Worm (Caenorhabditis elegans): ENCODE data around the gene nca-2.

DNA sequence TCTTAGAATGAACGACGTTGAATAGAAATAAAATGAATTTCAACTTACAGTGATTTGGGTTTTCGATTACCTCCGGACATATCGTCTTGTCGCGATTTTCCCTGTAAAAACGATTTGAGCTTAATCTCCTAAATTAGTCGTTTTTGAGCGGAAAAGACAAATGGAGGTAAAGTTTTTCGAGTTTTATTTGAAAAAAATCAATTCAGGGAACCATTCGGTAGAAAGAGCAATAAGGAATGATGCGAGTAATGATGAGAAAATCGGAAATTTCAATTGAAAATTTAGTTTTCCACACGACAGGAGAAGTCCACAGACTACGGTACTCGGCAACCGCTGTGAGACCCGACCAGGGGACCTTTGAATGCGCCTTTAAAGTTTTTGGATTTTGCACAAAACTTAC, 36.9 kb downstream of the nca-2 start, which contains the start of gene R144.10:
- no peak for TF ChIP-seq hmg-4 (GFP tag; optimal IDR thresholded peaks at IDR 0.05)
- no peak for TF ChIP-seq B0310.2 (tag; optimal IDR thresholded peaks at IDR 0.05)
- no peak for TF ChIP-seq ama-1 (optimal IDR thresholded peaks at IDR 0.05)
- TF ChIP-seq flt-1 (GFP tag; IDR thresholded peaks at IDR 0.05) = no peak
- TF ChIP-seq ceh-36 (tag; optimal IDR thresholded peaks at IDR 0.05) = no peak
- TF ChIP-seq tra-4 (tag; optimal IDR thresholded peaks at IDR 0.05) = no peak
- TF ChIP-seq ets-7 (tag; optimal IDR thresholded peaks at IDR 0.05) = no peak

Measured in whole organism, early embryonic.